Fruit fly (Drosophila melanogaster) whole organism, embryonic: Measurements from ENCODE around the gene msb1l.
A peak's percentile ranks its signal among the peaks of the same experiment; 100 is the strongest.

ENCODE experiments used
- Antp ChIP-seq: fragments of 200-800 bp; sonication (Bioruptor generic); optimal IDR thresholded peaks from 3 replicates; lab custom pipeline; 2016; ENCODE audit warnings: missing biosample characterization, missing genetic modification characterization
- Asciz ChIP-seq: fragments of 200-800 bp; sonication (Bioruptor generic); optimal IDR thresholded peaks from 2 replicates; lab custom pipeline; 2017; ENCODE audit warnings: missing biosample characterization, mild to moderate bottlenecking, missing genetic modification characterization, missing genetic modification reagents
- Atf-2 ChIP-seq: fragments of 200-800 bp; sonication (Bioruptor generic); optimal IDR thresholded peaks from 2 replicates; lab custom pipeline; 2016; ENCODE audit warnings: missing biosample characterization, missing genetic modification characterization
- Atf6 ChIP-seq: fragments of 200-800 bp; sonication (Bioruptor generic); IDR thresholded peaks from 2 replicates; pipeline ENCODE4 v1.3.6; 2022; ENCODE audit warnings: missing biosample characterization, missing genetic modification characterization
- C15 ChIP-seq: fragments of 200-800 bp; sonication (Bioruptor generic); IDR thresholded peaks from 3 replicates; pipeline ENCODE4 v1.3.6; 2022; ENCODE audit warnings: missing biosample characterization, missing genetic modification characterization
- CG1024 ChIP-seq: fragments of 200-800 bp; sonication (Bioruptor generic); IDR thresholded peaks from 2 replicates; pipeline ENCODE4 v1.3.6; 2022; ENCODE audit warnings: missing biosample characterization, missing genetic modification characterization
- CG10267 ChIP-seq: fragments of 200-800 bp; sonication (Bioruptor generic); optimal IDR thresholded peaks from 2 replicates; lab custom pipeline; 2018; ENCODE audit warnings: missing biosample characterization, mild to moderate bottlenecking, missing genetic modification characterization, moderate library complexity
- CG11504 ChIP-seq: fragments of 200-800 bp; sonication (Bioruptor generic); optimal IDR thresholded peaks from 3 replicates; lab custom pipeline; 2019; ENCODE audit warnings: missing biosample characterization, mild to moderate bottlenecking, missing genetic modification characterization, moderate library complexity
- CG12071 ChIP-seq: fragments of 200-800 bp; sonication (Bioruptor generic); optimal IDR thresholded peaks from 3 replicates; lab custom pipeline; 2018; ENCODE audit warnings: missing biosample characterization, mild to moderate bottlenecking, missing genetic modification characterization
- CG15011 ChIP-seq: fragments of 200-800 bp; sonication (Bioruptor generic); optimal IDR thresholded peaks from 3 replicates; lab custom pipeline; 2018; ENCODE audit warnings: missing biosample characterization, mild to moderate bottlenecking, missing genetic modification characterization
- CG15073 ChIP-seq: fragments of 200-800 bp; sonication (Bioruptor generic); optimal IDR thresholded peaks from 2 replicates; lab custom pipeline; 2016; ENCODE audit warnings: missing biosample characterization, missing genetic modification characterization
- CG15269 ChIP-seq: fragments of 200-800 bp; sonication (Bioruptor generic); optimal IDR thresholded peaks from 2 replicates; lab custom pipeline; 2018; ENCODE audit warnings: missing biosample characterization, mild to moderate bottlenecking, missing genetic modification characterization, moderate library complexity
- CG1529 ChIP-seq: fragments of 200-800 bp; sonication (Bioruptor generic); optimal IDR thresholded peaks from 3 replicates; lab custom pipeline; 2018; ENCODE audit warnings: missing biosample characterization, missing genetic modification characterization
- CG1603 ChIP-seq: fragments of 200-800 bp; sonication (Bioruptor generic); optimal IDR thresholded peaks from 2 replicates; lab custom pipeline; 2019; ENCODE audit warnings: missing biosample characterization, mild to moderate bottlenecking, missing genetic modification characterization, moderate library complexity
- CG1832 ChIP-seq: fragments of 200-800 bp; sonication (Bioruptor generic); optimal IDR thresholded peaks from 2 replicates; lab custom pipeline; 2017; ENCODE audit warnings: missing biosample characterization, mild to moderate bottlenecking, missing genetic modification characterization, inconsistent platforms
- CG2889 ChIP-seq: fragments of 200-800 bp; sonication (Bioruptor generic); IDR thresholded peaks from 3 replicates; pipeline ENCODE4 v1.3.6; 2022; ENCODE audit warnings: missing biosample characterization, missing genetic modification characterization
- CG32772 ChIP-seq: fragments of 200-800 bp; sonication (Bioruptor generic); IDR thresholded peaks from 2 replicates; pipeline ENCODE4 v1.3.6; 2022; ENCODE audit warnings: missing biosample characterization, missing genetic modification characterization
- CG34376 ChIP-seq: fragments of 200-800 bp; sonication (Bioruptor generic); optimal IDR thresholded peaks from 2 replicates; lab custom pipeline; 2018; ENCODE audit warnings: missing biosample characterization, mild to moderate bottlenecking, missing genetic modification characterization
- CG4820 ChIP-seq: fragments of 200-800 bp; sonication (Bioruptor generic); optimal IDR thresholded peaks from 3 replicates; lab custom pipeline; 2016; ENCODE audit warnings: missing biosample characterization, missing genetic modification characterization
- CG7928 ChIP-seq: fragments of 200-800 bp; sonication (Bioruptor generic); optimal IDR thresholded peaks from 2 replicates; lab custom pipeline; 2017; ENCODE audit warnings: missing biosample characterization, mild to moderate bottlenecking, missing genetic modification characterization
- CG9727 ChIP-seq: fragments of 200-800 bp; sonication (Bioruptor generic); optimal IDR thresholded peaks from 3 replicates; lab custom pipeline; 2017; ENCODE audit warnings: missing biosample characterization, mild to moderate bottlenecking, missing genetic modification characterization
- CHES-1-like ChIP-seq: fragments of 200-800 bp; sonication (Bioruptor generic); optimal IDR thresholded peaks from 2 replicates; lab custom pipeline; 2016; ENCODE audit warnings: missing biosample characterization, missing genetic modification characterization
- D ChIP-seq, 2 experiments: fragments of 200-800 bp in 1 of 2; fragments of >200 bp in 1 of 2; sonication (Bioruptor generic) in 1 of 2; optimal IDR thresholded peaks; 2 replicates in 1 of 2; 3 replicates in 1 of 2; lab custom pipeline; 2017; ENCODE audit warnings: mild to moderate bottlenecking in 1 of 2, missing biosample characterization in 1 of 2, missing genetic modification characterization in 1 of 2, missing genetic modification reagents in 1 of 2
- Dfd ChIP-seq, 2 experiments: fragments of >200 bp; optimal IDR thresholded peaks; 2 replicates each; lab custom pipeline; 2017; ENCODE audit warnings: missing biosample characterization in 2 of 2, missing genetic modification characterization in 2 of 2
- Dref ChIP-seq: fragments of 200-800 bp; sonication (Bioruptor generic); IDR thresholded peaks from 2 replicates; pipeline ENCODE4 v1.3.6; 2022; ENCODE audit warnings: missing biosample characterization, missing genetic modification characterization
- Fer1 ChIP-seq: fragments of 200-800 bp; sonication (Bioruptor generic); optimal IDR thresholded peaks from 2 replicates; lab custom pipeline; 2017; ENCODE audit warnings: missing biosample characterization, mild to moderate bottlenecking, missing genetic modification characterization
- H15 ChIP-seq: fragments of 200-800 bp; sonication (Bioruptor generic); IDR thresholded peaks from 3 replicates; pipeline ENCODE4 v1.3.6; 2022; ENCODE audit warnings: missing biosample characterization, missing genetic modification characterization
- Kr ChIP-seq: fragments of 200-800 bp; sonication (Bioruptor generic); optimal IDR thresholded peaks from 2 replicates; lab custom pipeline; 2017; ENCODE audit warnings: missing biosample characterization, mild to moderate bottlenecking, missing genetic modification characterization
- MBD-R2 ChIP-seq: fragments of 200-800 bp; sonication (Bioruptor generic); IDR thresholded peaks from 2 replicates; pipeline ENCODE4 v1.3.6; 2022; ENCODE audit warnings: missing biosample characterization, missing genetic modification characterization
- Optix ChIP-seq: fragments of 200-800 bp; sonication (Bioruptor generic); IDR thresholded peaks from 3 replicates; pipeline ENCODE4 v1.3.6; 2022; ENCODE audit warnings: missing biosample characterization, missing genetic modification characterization
- PHDP ChIP-seq: fragments of 200-800 bp; sonication (Bioruptor generic); optimal IDR thresholded peaks from 3 replicates; lab custom pipeline; 2018; ENCODE audit warnings: missing biosample characterization, mild to moderate bottlenecking, missing genetic modification characterization, moderate library complexity
- Poxn ChIP-seq: fragments of 200-800 bp; sonication (Bioruptor generic); IDR thresholded peaks from 2 replicates; pipeline ENCODE4 v1.3.6; 2022; ENCODE audit warnings: missing biosample characterization, missing genetic modification characterization
- Scr ChIP-seq: fragments of 200-800 bp; sonication (Bioruptor generic); IDR thresholded peaks from 2 replicates; pipeline ENCODE4 v1.3.6; 2022; ENCODE audit warnings: missing biosample characterization, missing genetic modification characterization; ENCODE audit not compliant: partially characterized antibody
- bbx ChIP-seq: fragments of 200-800 bp; sonication (Bioruptor generic); IDR thresholded peaks from 2 replicates; pipeline ENCODE4 v1.3.6; 2022; ENCODE audit warnings: missing biosample characterization, missing genetic modification characterization; ENCODE audit not compliant: partially characterized antibody
- cas ChIP-seq: fragments of 200-800 bp; sonication (Bioruptor generic); IDR thresholded peaks from 2 replicates; pipeline ENCODE4 v1.3.6; 2022; ENCODE audit warnings: missing biosample characterization, missing genetic modification characterization
- corto ChIP-seq: fragments of 200-800 bp; sonication (Bioruptor generic); optimal IDR thresholded peaks from 2 replicates; lab custom pipeline; 2016; ENCODE audit warnings: missing biosample characterization, mild to moderate bottlenecking, missing genetic modification characterization, moderate library complexity
- esg ChIP-seq: fragments of 200-800 bp; sonication (Bioruptor generic); conservative IDR thresholded peaks from 2 replicates; pipeline ENCODE4 v1.3.6; 2022; ENCODE audit warnings: missing biosample characterization, missing genetic modification characterization
- gce ChIP-seq: fragments of 200-800 bp; sonication (Bioruptor generic); IDR thresholded peaks from 3 replicates; pipeline ENCODE4 v1.3.6; 2022; ENCODE audit warnings: missing biosample characterization, missing genetic modification characterization
- gfzf ChIP-seq: fragments of 200-800 bp; sonication (Bioruptor generic); optimal IDR thresholded peaks from 2 replicates; lab custom pipeline; 2016; ENCODE audit warnings: missing biosample characterization, mild to moderate bottlenecking, missing genetic modification characterization, moderate library complexity
- grn ChIP-seq: fragments of 200-800 bp; sonication (Bioruptor generic); optimal IDR thresholded peaks from 3 replicates; lab custom pipeline; 2017; ENCODE audit warnings: missing biosample characterization, missing genetic modification characterization
- hth ChIP-seq: fragments of >200 bp; optimal IDR thresholded peaks from 2 replicates; lab custom pipeline; 2017; ENCODE audit warnings: inconsistent platforms
- luna ChIP-seq: fragments of 200-800 bp; sonication (Bioruptor generic); optimal IDR thresholded peaks from 2 replicates; lab custom pipeline; 2016; ENCODE audit warnings: missing biosample characterization, missing genetic modification characterization
- maf-S ChIP-seq: fragments of 200-800 bp; sonication (Bioruptor generic); optimal IDR thresholded peaks from 2 replicates; lab custom pipeline; 2016; ENCODE audit warnings: missing biosample characterization, missing genetic modification characterization
- mld ChIP-seq: fragments of 200-800 bp; sonication (Bioruptor generic); IDR thresholded peaks from 3 replicates; pipeline ENCODE4 v1.3.6; 2022; ENCODE audit warnings: missing biosample characterization, missing genetic modification characterization; ENCODE audit not compliant: partially characterized antibody
- nerfin-2 ChIP-seq: fragments of 200-800 bp; sonication (Bioruptor generic); IDR thresholded peaks from 2 replicates; pipeline ENCODE4 v1.3.6; 2022; ENCODE audit warnings: missing biosample characterization, missing genetic modification characterization; ENCODE audit not compliant: partially characterized antibody
- oc ChIP-seq: fragments of 200-800 bp; sonication (Bioruptor generic); optimal IDR thresholded peaks from 2 replicates; lab custom pipeline; 2018; ENCODE audit warnings: missing biosample characterization, mild to moderate bottlenecking, missing genetic modification characterization, moderate library complexity
- p53 ChIP-seq: fragments of 200-800 bp; sonication (Bioruptor generic); optimal IDR thresholded peaks from 2 replicates; lab custom pipeline; 2016; ENCODE audit warnings: missing biosample characterization, missing genetic modification characterization
- pum ChIP-seq: fragments of 200-800 bp; sonication (Bioruptor generic); optimal IDR thresholded peaks from 2 replicates; lab custom pipeline; 2016; ENCODE audit warnings: missing biosample characterization, missing genetic modification characterization
- zfh2 ChIP-seq: fragments of 200-800 bp; sonication (Bioruptor generic); optimal IDR thresholded peaks from 2 replicates; lab custom pipeline; 2016; ENCODE audit warnings: missing biosample characterization, missing genetic modification characterization

msb1l gene

dm6 chr2L:19575626-19576298 is 1.7 kb upstream of the msb1l start (continued):
- peak; percentile 92 for TF ChIP-seq Asciz (GFP tag; lab: Kevin White, UChicago)
- TF ChIP-seq CG32772 (GFP tag; lab: Robert Waterston, UW) = peak; percentile 92
- no peak for TF ChIP-seq Kr (GFP tag; lab: Kevin White, UChicago)
- TF ChIP-seq MBD-R2 (GFP tag; lab: Robert Waterston, UW) = peak; percentile 66
- TF ChIP-seq CG15011 (GFP tag; lab: Kevin White, UChicago) = peak; percentile 95
- TF ChIP-seq Atf-2 = peak; percentile 97
- peak; percentile 69 for TF ChIP-seq D (optimal IDR thresholded peaks at IDR 0.05; lab: Kevin White, UChicago)
- peak; percentile 92 for TF ChIP-seq D (GFP tag; optimal IDR thresholded peaks at IDR 0.05; lab: Kevin White, UChicago)
- TF ChIP-seq CG1024 = peak; percentile 68
- peak; percentile 88 for TF ChIP-seq CG34376 (GFP tag; lab: Kevin White, UChicago)
- TF ChIP-seq Atf6 (GFP tag; lab: Robert Waterston, UW) = peak; percentile 95
- TF ChIP-seq oc (tag; lab: Kevin White, UChicago) = peak; percentile 87
- peak; percentile 32; the same call in 1 of the 2 replicates for TF ChIP-seq bbx (GFP tag; lab: Robert Waterston, UW)
- peak; percentile 94 for TF ChIP-seq Fer1 (GFP tag; lab: Kevin White, UChicago)
- TF ChIP-seq CG9727 (GFP tag; lab: Kevin White, UChicago) = peak; percentile 98
- TF ChIP-seq CG7928 (GFP tag; lab: Kevin White, UChicago) = peak; percentile 74
- TF ChIP-seq CG1603 (tag; lab: Kevin White, UChicago) = peak; percentile 94
- TF ChIP-seq Optix (GFP tag; lab: Robert Waterston, UW) = peak; percentile 94
- TF ChIP-seq H15 (GFP tag; lab: Robert Waterston, UW) = peak; percentile 90
- peak; percentile 38; the same call in 1 of the 2 replicates for TF ChIP-seq Dref
- TF ChIP-seq corto (GFP tag; lab: Kevin White, UChicago) = peak; percentile 73
- TF ChIP-seq esg (GFP tag; lab: Robert Waterston, UW) = peak; percentile 97
- TF ChIP-seq CG4820 (GFP tag; lab: Kevin White, UChicago) = peak; percentile 94
- TF ChIP-seq grn (GFP tag; lab: Kevin White, UChicago) = peak; percentile 78
- TF ChIP-seq nerfin-2 (GFP tag; lab: Robert Waterston, UW) = no peak
- peak; percentile 96 for TF ChIP-seq CG11504 (tag; lab: Kevin White, UChicago)
- TF ChIP-seq CG15269 (tag; lab: Kevin White, UChicago) = peak; percentile 97
- peak; percentile 96 for TF ChIP-seq pum (GFP tag; lab: Kevin White, UChicago)
- TF ChIP-seq CG15073 (GFP tag; lab: Kevin White, UChicago) = peak; percentile 80
- TF ChIP-seq hth = no peak
- peak; percentile 90 for TF ChIP-seq C15 (GFP tag; lab: Robert Waterston, UW)
- peak; percentile 96 for TF ChIP-seq Antp (GFP tag; lab: Kevin White, UChicago)
- peak; percentile 57 for TF ChIP-seq gce (GFP tag; lab: Robert Waterston, UW)
- TF ChIP-seq p53 (GFP tag; lab: Kevin White, UChicago) = peak; percentile 91
- TF ChIP-seq CHES-1-like (GFP tag; lab: Kevin White, UChicago) = peak; percentile 96
- peak; percentile 92 for TF ChIP-seq CG12071
- peak; percentile 84 for TF ChIP-seq Poxn (GFP tag; lab: Robert Waterston, UW)
- TF ChIP-seq Dfd (GFP tag; optimal IDR thresholded peaks at IDR 0.05; lab: Kevin White, UChicago) = no peak
- peak; percentile 91 for TF ChIP-seq CG1529
- peak; percentile 97 for TF ChIP-seq maf-S (GFP tag; lab: Kevin White, UChicago)
- peak; percentile 77 for TF ChIP-seq CG1832
- no peak for TF ChIP-seq Scr
- TF ChIP-seq CG10267 (tag; lab: Kevin White, UChicago) = peak; percentile 90
- peak; percentile 92 for TF ChIP-seq luna (GFP tag; lab: Kevin White, UChicago)
- TF ChIP-seq gfzf (GFP tag; lab: Kevin White, UChicago) = peak; percentile 35
- TF ChIP-seq cas = peak; percentile 74
- peak; percentile 95 for TF ChIP-seq PHDP
- no peak for TF ChIP-seq mld (GFP tag; lab: Robert Waterston, UW)
- TF ChIP-seq zfh2 (GFP tag; lab: Kevin White, UChicago) = peak; percentile 97
- TF ChIP-seq CG2889 (GFP tag; lab: Robert Waterston, UW) = peak; percentile 92
